Fruit fly (Drosophila melanogaster) whole organism, embryonic: ENCODE results near the gene CG8851.

ENCODE experiments used
- Adf1 ChIP-seq: fragments of 200-800 bp; sonication (Bioruptor generic); IDR thresholded peaks from 2 replicates; pipeline ENCODE4 v1.3.6; 2022; ENCODE audit warnings: missing biosample characterization, missing genetic modification characterization
- CG10147 ChIP-seq: fragments of 200-800 bp; sonication (Bioruptor generic); optimal IDR thresholded peaks from 2 replicates; lab custom pipeline; 2019; ENCODE audit warnings: missing biosample characterization, mild to moderate bottlenecking, missing genetic modification characterization, moderate library complexity
- CG10543 ChIP-seq: fragments of 200-800 bp; sonication (Bioruptor generic); optimal IDR thresholded peaks from 3 replicates; lab custom pipeline; 2017; ENCODE audit warnings: missing biosample characterization, mild to moderate bottlenecking, missing genetic modification characterization, moderate library complexity
- CG12219 ChIP-seq: fragments of 200-800 bp; sonication (Bioruptor generic); optimal IDR thresholded peaks from 3 replicates; lab custom pipeline; 2018; ENCODE audit warnings: missing biosample characterization, mild to moderate bottlenecking, missing genetic modification characterization
- CG1233 ChIP-seq: fragments of 200-800 bp; sonication (Bioruptor generic); optimal IDR thresholded peaks from 4 replicates; lab custom pipeline; 2018; ENCODE audit warnings: missing biosample characterization, mild to moderate bottlenecking, missing genetic modification characterization
- CG13424 ChIP-seq: fragments of 200-800 bp; sonication (Bioruptor generic); optimal IDR thresholded peaks from 2 replicates; lab custom pipeline; 2019; ENCODE audit warnings: missing biosample characterization, mild to moderate bottlenecking, missing genetic modification characterization, moderate library complexity
- CG14710 ChIP-seq: fragments of 200-800 bp; sonication (Bioruptor generic); optimal IDR thresholded peaks from 3 replicates; lab custom pipeline; 2019; ENCODE audit warnings: missing biosample characterization, mild to moderate bottlenecking, missing genetic modification characterization, moderate library complexity
- CG2116 ChIP-seq: fragments of 200-800 bp; sonication (Bioruptor generic); optimal IDR thresholded peaks from 3 replicates; lab custom pipeline; 2018; ENCODE audit warnings: missing biosample characterization, mild to moderate bottlenecking, missing genetic modification characterization
- CG2199 ChIP-seq: fragments of 200-800 bp; sonication (Bioruptor generic); IDR thresholded peaks from 3 replicates; pipeline ENCODE4 v1.3.6; 2022; ENCODE audit warnings: missing biosample characterization, missing genetic modification characterization
- CG2712 ChIP-seq: fragments of 200-800 bp; optimal IDR thresholded peaks from 3 replicates; lab custom pipeline; 2019; ENCODE audit warnings: missing biosample characterization, mild to moderate bottlenecking, missing genetic modification characterization, moderate library complexity
- CG3726 ChIP-seq: fragments of 200-800 bp; sonication (Bioruptor generic); IDR thresholded peaks from 3 replicates; pipeline ENCODE4, ENCODE4 v1.3.6; 2022; ENCODE audit warnings: missing biosample characterization, missing genetic modification characterization
- CG4360 ChIP-seq: fragments of 200-800 bp; sonication (Bioruptor generic); IDR thresholded peaks from 2 replicates; pipeline ENCODE4 v1.3.6; 2022; ENCODE audit warnings: missing biosample characterization, missing genetic modification characterization
- CG6683 ChIP-seq: fragments of 200-800 bp; sonication (Bioruptor generic); optimal IDR thresholded peaks from 2 replicates; lab custom pipeline; 2017; ENCODE audit warnings: missing biosample characterization, mild to moderate bottlenecking, missing genetic modification characterization, missing genetic modification reagents
- CG7271 ChIP-seq: fragments of 200-800 bp; sonication (Bioruptor generic); optimal IDR thresholded peaks from 2 replicates; lab custom pipeline; 2018; ENCODE audit warnings: missing biosample characterization, mild to moderate bottlenecking, missing genetic modification characterization, moderate library complexity
- CG7928 ChIP-seq: fragments of 200-800 bp; sonication (Bioruptor generic); optimal IDR thresholded peaks from 2 replicates; lab custom pipeline; 2017; ENCODE audit warnings: missing biosample characterization, mild to moderate bottlenecking, missing genetic modification characterization
- CG8290 ChIP-seq, 3 experiments: fragments of 200-800 bp; sonication (Bioruptor generic); optimal IDR thresholded peaks; 2 replicates each; lab custom pipeline; 2016 to 2019; ENCODE audit warnings: missing biosample characterization in 3 of 3, missing genetic modification characterization in 3 of 3, mild to moderate bottlenecking in 2 of 3, moderate library complexity in 1 of 3
- CG9797 ChIP-seq: fragments of 200-800 bp; sonication (Bioruptor generic); optimal IDR thresholded peaks from 3 replicates; lab custom pipeline; 2018; ENCODE audit warnings: missing biosample characterization, mild to moderate bottlenecking, missing genetic modification characterization
- CoRest ChIP-seq: fragments of 200-800 bp; sonication (Bioruptor generic); optimal IDR thresholded peaks from 3 replicates; lab custom pipeline; 2018; ENCODE audit warnings: missing biosample characterization, mild to moderate bottlenecking, missing genetic modification characterization, moderate library complexity
- CrebB ChIP-seq: fragments of 200-800 bp; sonication (Bioruptor generic); optimal IDR thresholded peaks from 3 replicates; lab custom pipeline; 2018; ENCODE audit warnings: missing biosample characterization, mild to moderate bottlenecking, missing genetic modification characterization
- ERR ChIP-seq: fragments of 200-800 bp; sonication (Bioruptor generic); optimal IDR thresholded peaks from 2 replicates; lab custom pipeline; 2016; ENCODE audit warnings: missing biosample characterization, missing genetic modification characterization
- GATAe ChIP-seq: fragments of 200-800 bp; sonication (Bioruptor generic); conservative IDR thresholded peaks from 2 replicates; pipeline ENCODE4 v1.3.6; 2022; ENCODE audit warnings: missing biosample characterization, missing genetic modification characterization
- H15 ChIP-seq: fragments of 200-800 bp; sonication (Bioruptor generic); IDR thresholded peaks from 3 replicates; pipeline ENCODE4 v1.3.6; 2022; ENCODE audit warnings: missing biosample characterization, missing genetic modification characterization
- HHEX ChIP-seq: fragments of 200-800 bp; sonication (Bioruptor generic); optimal IDR thresholded peaks from 3 replicates; lab custom pipeline; 2017; ENCODE audit warnings: missing biosample characterization, mild to moderate bottlenecking, missing genetic modification characterization, missing genetic modification reagents
- HLHmδ ChIP-seq: fragments of 200-800 bp; sonication (Bioruptor generic); optimal IDR thresholded peaks from 2 replicates; lab custom pipeline; 2018; ENCODE audit warnings: missing biosample characterization, mild to moderate bottlenecking, missing genetic modification characterization, moderate library complexity
- Hsf ChIP-seq: fragments of 200-800 bp; sonication (Bioruptor generic); optimal IDR thresholded peaks from 3 replicates; lab custom pipeline; 2016; ENCODE audit warnings: missing biosample characterization, missing genetic modification characterization
- Kr ChIP-seq: fragments of 200-800 bp; sonication (Bioruptor generic); optimal IDR thresholded peaks from 2 replicates; lab custom pipeline; 2017; ENCODE audit warnings: missing biosample characterization, mild to moderate bottlenecking, missing genetic modification characterization
- Lhr ChIP-seq: fragments of 200-800 bp; sonication (Bioruptor generic); optimal IDR thresholded peaks from 3 replicates; lab custom pipeline; 2017; ENCODE audit warnings: mild to moderate bottlenecking, missing biosample characterization, missing genetic modification reagents, missing genetic modification characterization
- Lim3 ChIP-seq: fragments of 200-800 bp; sonication (Bioruptor generic); IDR thresholded peaks from 2 replicates; pipeline ENCODE4 v1.3.6; 2022; ENCODE audit warnings: missing biosample characterization, missing genetic modification characterization
- Meics ChIP-seq: fragments of 200-800 bp; sonication (Bioruptor generic); optimal IDR thresholded peaks from 2 replicates; lab custom pipeline; 2017; ENCODE audit warnings: missing biosample characterization, mild to moderate bottlenecking, missing genetic modification characterization
- NfI ChIP-seq: fragments of 200-800 bp; sonication (Bioruptor generic); optimal IDR thresholded peaks from 3 replicates; lab custom pipeline; 2018; ENCODE audit warnings: missing biosample characterization, mild to moderate bottlenecking, missing genetic modification characterization, moderate library complexity
- Ravus ChIP-seq: fragments of 200-800 bp; sonication (Bioruptor generic); IDR thresholded peaks from 2 replicates; pipeline ENCODE4 v1.3.6; 2022; ENCODE audit warnings: missing biosample characterization, missing genetic modification characterization
- bbx ChIP-seq: fragments of 200-800 bp; sonication (Bioruptor generic); IDR thresholded peaks from 2 replicates; pipeline ENCODE4 v1.3.6; 2022; ENCODE audit warnings: missing biosample characterization, missing genetic modification characterization; ENCODE audit not compliant: partially characterized antibody
- disco-r ChIP-seq: fragments of 200-800 bp; sonication (Bioruptor generic); optimal IDR thresholded peaks from 2 replicates; lab custom pipeline; 2016; ENCODE audit warnings: missing biosample characterization, missing genetic modification characterization
- dmrt99B ChIP-seq: fragments of 200-800 bp; sonication (Bioruptor generic); optimal IDR thresholded peaks from 2 replicates; lab custom pipeline; 2018; ENCODE audit warnings: missing biosample characterization, mild to moderate bottlenecking, missing genetic modification characterization, moderate library complexity
- ewg ChIP-seq: fragments of 200-800 bp; sonication (Bioruptor generic); optimal IDR thresholded peaks from 3 replicates; lab custom pipeline; 2017; ENCODE audit warnings: mild to moderate bottlenecking, missing biosample characterization, missing genetic modification reagents, missing genetic modification characterization
- gcm ChIP-seq: fragments of 200-800 bp; sonication (Bioruptor generic); optimal IDR thresholded peaks from 2 replicates; lab custom pipeline; 2019; ENCODE audit warnings: missing biosample characterization, mild to moderate bottlenecking, missing genetic modification characterization, moderate library complexity
- knrl ChIP-seq: fragments of 200-800 bp; sonication (Bioruptor generic); IDR thresholded peaks from 3 replicates; pipeline ENCODE4 v1.3.6; 2022; ENCODE audit warnings: missing biosample characterization, missing genetic modification characterization; ENCODE audit not compliant: partially characterized antibody
- maf-S ChIP-seq: fragments of 200-800 bp; sonication (Bioruptor generic); optimal IDR thresholded peaks from 2 replicates; lab custom pipeline; 2016; ENCODE audit warnings: missing biosample characterization, missing genetic modification characterization
- nom ChIP-seq: fragments of 200-800 bp; sonication (Bioruptor generic); optimal IDR thresholded peaks from 2 replicates; lab custom pipeline; 2017; ENCODE audit warnings: missing biosample characterization, missing genetic modification characterization, mild to moderate bottlenecking, moderate library complexity, missing genetic modification reagents
- pita ChIP-seq: fragments of 200-800 bp; sonication (Bioruptor generic); optimal IDR thresholded peaks from 2 replicates; lab custom pipeline; 2017; ENCODE audit warnings: missing biosample characterization, mild to moderate bottlenecking, missing genetic modification characterization
- sens-2 ChIP-seq: fragments of 200-800 bp; sonication (Bioruptor generic); IDR thresholded peaks from 2 replicates; pipeline ENCODE4 v1.3.6; 2022; ENCODE audit warnings: missing biosample characterization, missing genetic modification characterization
- sima ChIP-seq: fragments of 200-800 bp; sonication (Bioruptor generic); optimal IDR thresholded peaks from 2 replicates; lab custom pipeline; 2016; ENCODE audit warnings: missing biosample characterization, missing genetic modification characterization
- slou ChIP-seq: fragments of 200-800 bp; sonication (Bioruptor generic); optimal IDR thresholded peaks from 3 replicates; lab custom pipeline; 2016; ENCODE audit warnings: missing biosample characterization, missing genetic modification characterization
- tin ChIP-seq: fragments of 200-800 bp; sonication (Bioruptor generic); optimal IDR thresholded peaks from 3 replicates; lab custom pipeline; 2016; ENCODE audit warnings: missing biosample characterization, missing genetic modification characterization
- tna ChIP-seq: fragments of 200-800 bp; sonication (Bioruptor generic); IDR thresholded peaks from 2 replicates; pipeline ENCODE4 v1.3.6; 2022; ENCODE audit warnings: missing biosample characterization, missing genetic modification characterization; ENCODE audit not compliant: partially characterized antibody
- tup ChIP-seq: fragments of 200-800 bp; sonication (Bioruptor generic); optimal IDR thresholded peaks from 2 replicates; lab custom pipeline; 2016; ENCODE audit warnings: missing biosample characterization, mild to moderate bottlenecking, missing genetic modification characterization, moderate library complexity
- wek ChIP-seq: fragments of 200-800 bp; sonication (Bioruptor generic); optimal IDR thresholded peaks from 3 replicates; lab custom pipeline; 2018; ENCODE audit warnings: missing biosample characterization, mild to moderate bottlenecking, missing genetic modification characterization, moderate library complexity
- zen2 ChIP-seq: fragments of 200-800 bp; sonication (Bioruptor generic); IDR thresholded peaks from 3 replicates; pipeline ENCODE4 v1.3.6; 2022; ENCODE audit warnings: missing biosample characterization, missing genetic modification characterization; ENCODE audit not compliant: partially characterized antibody

The CG8851 gene

DNA sequence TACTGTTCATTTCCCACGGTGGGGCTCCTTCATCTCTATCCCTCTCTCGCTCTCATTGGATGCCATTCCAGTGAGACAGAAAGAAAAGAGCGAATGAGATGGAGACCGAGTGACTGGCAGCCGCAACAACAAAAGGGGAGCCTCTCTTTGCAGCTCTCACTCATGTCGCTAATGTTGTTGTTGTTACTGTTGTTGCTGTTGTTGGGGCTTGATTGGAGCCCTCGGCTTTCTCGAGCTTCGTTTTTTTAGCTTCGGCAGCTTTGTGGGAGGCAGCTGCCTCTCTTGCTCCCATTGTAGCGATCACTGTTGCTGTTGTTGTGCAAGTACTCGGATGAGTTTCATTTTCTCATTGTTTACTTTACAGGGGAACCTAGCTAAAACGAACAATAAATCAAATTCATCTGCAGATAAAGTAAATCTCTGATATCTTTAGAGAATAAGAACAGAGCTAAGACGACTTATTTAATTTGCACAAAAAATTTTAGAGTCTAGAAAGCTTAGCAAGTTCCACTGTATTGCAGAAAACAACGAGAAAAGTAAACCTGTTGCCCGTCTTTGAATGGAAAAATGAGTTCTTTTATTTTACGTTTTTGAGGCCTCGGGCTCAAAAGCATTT lies 14.9 kb downstream of the CG8851 start (continued):
- TF ChIP-seq tna (GFP tag; lab: Robert Waterston, UW) (no peak), sima (no peak), HHEX (GFP tag; lab: Kevin White, UChicago) (no peak), wek (GFP tag; lab: Kevin White, UChicago) (no peak), slou (GFP tag; lab: Kevin White, UChicago) (no peak), dmrt99B (peak; percentile 77), maf-S (GFP tag; lab: Kevin White, UChicago) (no peak), Kr (GFP tag; lab: Kevin White, UChicago) (no peak), disco-r (no peak), CG3726 (peak; percentile 37; the same call in 1 of the 3 replicates), CG1233 (GFP tag; lab: Kevin White, UChicago) (peak; percentile 44), CG2116 (GFP tag; lab: Kevin White, UChicago) (peak; percentile 9), CrebB (no peak), CG13424 (peak; percentile 63), Lhr (GFP tag; lab: Kevin White, UChicago) (no peak), CG2199 (GFP tag; lab: Robert Waterston, UW) (0 out of 3 replicates have a peak, but pooled peaks have one; percentile 56), CG7928 (no peak), Adf1 (GFP tag; lab: Robert Waterston, UW) (no peak), H15 (peak; percentile 49; the same call in 2 of the 3 replicates), ewg (peak; percentile 44), tup (GFP tag; lab: Kevin White, UChicago) (no peak), CG2712 (tag; lab: Kevin White, UChicago) (peak; percentile 72), CG10147 (GFP tag; lab: Kevin White, UChicago) (no peak), HLHmδ (GFP tag; lab: Kevin White, UChicago) (no peak), CG9797 (GFP tag; lab: Kevin White, UChicago) (no peak), knrl (no peak), CG7271 (tag; lab: Kevin White, UChicago) (no peak), bbx (GFP tag; lab: Robert Waterston, UW) (no peak), NfI (GFP tag; lab: Kevin White, UChicago) (peak; percentile 49), sens-2 (no peak; the same call in 1 of the 2 replicates), gcm (peak; percentile 30), ERR (no peak), tin (GFP tag; lab: Kevin White, UChicago) (peak; percentile 56), CG8290 (GFP tag; optimal IDR thresholded peaks at IDR 0.05; lab: Kevin White, UChicago) (no peak), CG8290 (tag; optimal IDR thresholded peaks at IDR 0.05; lab: Kevin White, UChicago) (no peak), CG6683 (no peak), pita (GFP tag; lab: Kevin White, UChicago) (no peak), Lim3 (GFP tag; lab: Robert Waterston, UW) (no peak), nom (peak; percentile 38), Ravus (GFP tag; lab: Robert Waterston, UW) (no peak), CoRest (tag; lab: Kevin White, UChicago) (peak; percentile 39), CG14710 (peak; percentile 29), Hsf (GFP tag; lab: Kevin White, UChicago) (peak; percentile 31), Meics (no peak), CG4360 (GFP tag; lab: Robert Waterston, UW) (peak; percentile 90), CG10543 (GFP tag; lab: Kevin White, UChicago) (no peak), GATAe (GFP tag; lab: Robert Waterston, UW) (no peak), CG12219 (GFP tag; lab: Kevin White, UChicago) (peak; percentile 36), zen2 (GFP tag; lab: Robert Waterston, UW) (0 out of 3 replicates have a peak, but pooled peaks have one; percentile 13)
